Fruit fly (Drosophila melanogaster) whole organism, larva: ENCODE data around the gene Kif19A.

ENCODE experiments used
- noc ChIP-seq: fragments of 200-800 bp; sonication (Bioruptor generic); optimal IDR thresholded peaks from 3 replicates; lab custom pipeline; 2019; ENCODE audit warnings: missing biosample characterization, mild to moderate bottlenecking, missing genetic modification characterization, moderate library complexity

The Kif19A gene

dm6 chr3R:14118350-14118749 lies at the start of gene Kif19A:
TSS of gene Kif19A (minus strand) at chr3R:14118450.
- no peak for TF ChIP-seq noc (tag; lab: Kevin White, UChicago)

dm6 chr3R:14162176-14162759 lies 44.0 kb upstream of the Kif19A start, which contains the start of gene CG3199:
TSS of gene CG3199 (plus strand) at chr3R:14162709.
- no peak for TF ChIP-seq noc (tag; lab: Kevin White, UChicago)

- TF ChIP-seq noc (tag; lab: Kevin White, UChicago) = no peak
These were observed 41.9 kb upstream of the Kif19A start, which contains the start of gene CG31327 for dm6 chr3R:14160178-14160577. TSS of gene CG31327 (minus strand) at chr3R:14160278.

dm6 chr3R:14157331-14157730 lies 39.1 kb upstream of the Kif19A start, which contains the start of gene CG31533:
TSS of gene CG31533 (minus strand) at chr3R:14157431.
- no peak for TF ChIP-seq noc (tag; lab: Kevin White, UChicago)

dm6 chr3R:14154341-14154740 lies 36.1 kb upstream of the Kif19A start, which contains the start of gene CG44215:
TSS of gene CG44215 (minus strand) at chr3R:14154441.
- no peak for TF ChIP-seq noc (tag; lab: Kevin White, UChicago)

dm6 chr3R:14153729-14154128 lies 35.5 kb upstream of the Kif19A start, which contains the start of gene Recs1:
TSS of gene Recs1 (minus strand) at chr3R:14153829.
- no peak for TF ChIP-seq noc (tag; lab: Kevin White, UChicago)

- no peak for TF ChIP-seq noc (tag; lab: Kevin White, UChicago)
These were observed 34.3 kb upstream of the Kif19A start, which contains the start of gene CG42500 for dm6 chr3R:14152550-14152949. TSS of gene CG42500 (minus strand) at chr3R:14152650.

- no peak for TF ChIP-seq noc (tag; lab: Kevin White, UChicago)
These were observed 33.6 kb upstream of the Kif19A start, which contains the start of gene CG14355 for dm6 chr3R:14151840-14152239. TSS of gene CG14355 (minus strand) at chr3R:14151940.

dm6 chr3R:14140912-14141311 lies 22.7 kb upstream of the Kif19A start:
- no peak for TF ChIP-seq noc (tag; lab: Kevin White, UChicago)

dm6 chr3R:14131972-14132371 lies 13.7 kb upstream of the Kif19A start, which contains the start of gene CG14356:
TSS of gene CG14356 (minus strand) at chr3R:14132072.
- no peak for TF ChIP-seq noc (tag; lab: Kevin White, UChicago)

- TF ChIP-seq noc (tag; lab: Kevin White, UChicago) = peak; percentile 93
These were observed 7.3 kb upstream of the Kif19A start, which contains the start of the genes 140up and Polr2B for dm6 chr3R:14125479-14126121. TSS of gene 140up (minus strand) at chr3R:14125548. TSS of gene Polr2B (plus strand) at chr3R:14125791.

dm6 chr3R:14122347-14122812 lies 4.1 kb upstream of the Kif19A start, which contains the start of the genes Abi and twf:
TSS of gene Abi (minus strand) at chr3R:14122420.
TSS of gene twf (plus strand) at chr3R:14122654.
- TF ChIP-seq noc (tag; lab: Kevin White, UChicago) = no peak

dm6 chr3R:14116088-14116487 lies 2.2 kb downstream of the Kif19A start:
- TF ChIP-seq noc (tag; lab: Kevin White, UChicago) = no peak

dm6 chr3R:14112066-14112465 lies 6.2 kb downstream of the Kif19A start, which contains the start of gene CG14357:
TSS of gene CG14357 (minus strand) at chr3R:14112166.
- no peak for TF ChIP-seq noc (tag; lab: Kevin White, UChicago)

- no peak for TF ChIP-seq noc (tag; lab: Kevin White, UChicago)
These were observed 9.1 kb downstream of the Kif19A start, which contains the start of gene Or88a for dm6 chr3R:14109145-14109544. TSS of gene Or88a (plus strand) at chr3R:14109445.
